Worm (Caenorhabditis elegans): Measurements from ENCODE around the gene let-858.

The let-858 gene

DNA sequence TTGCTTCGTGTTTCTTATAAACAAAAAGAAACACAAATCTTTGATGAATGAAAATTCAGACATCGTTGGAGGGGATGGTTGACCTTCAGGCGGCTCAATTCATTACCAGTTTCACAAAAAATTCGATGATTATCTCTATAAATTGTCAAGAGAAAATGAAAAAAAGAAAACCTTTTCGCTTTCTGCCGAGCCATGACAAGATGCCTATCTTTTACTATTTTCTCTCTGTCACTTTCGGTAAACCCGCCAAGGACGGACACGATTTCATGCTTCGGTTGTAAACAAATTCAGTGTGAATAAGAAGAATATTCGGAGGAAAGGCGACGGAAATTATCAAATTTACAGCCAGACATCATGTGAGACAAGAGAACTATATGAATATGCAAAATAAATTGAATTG, 1.5 kb upstream of the let-858 start (continued):
- no peak for TF ChIP-seq sox-4 (tag; optimal IDR thresholded peaks at IDR 0.05)
- no peak for TF ChIP-seq sup-37 (GFP tag; optimal IDR thresholded peaks at IDR 0.05)
- TF ChIP-seq vab-15 (tag; optimal IDR thresholded peaks at IDR 0.05) = no peak
- no peak for TF ChIP-seq ceh-88 (GFP tag; IDR thresholded peaks at IDR 0.05)
- TF ChIP-seq unc-30 (tag; optimal IDR thresholded peaks at IDR 0.05) = no peak
- TF ChIP-seq lin-15B (tag; optimal IDR thresholded peaks at IDR 0.05) = no peak
- peak; percentile 24 for TF ChIP-seq nhr-20 (tag; optimal IDR thresholded peaks at IDR 0.05)
- no peak for TF ChIP-seq pqm-1 (tag; optimal IDR thresholded peaks at IDR 0.05)
- no peak for TF ChIP-seq zip-4 (GFP tag; optimal IDR thresholded peaks at IDR 0.05)
- TF ChIP-seq snpc-4 (tag; optimal IDR thresholded peaks at IDR 0.05) = no peak
- TF ChIP-seq blmp-1 (tag; optimal IDR thresholded peaks at IDR 0.05) = peak; percentile 81
- TF ChIP-seq hlh-17 (GFP tag; optimal IDR thresholded peaks at IDR 0.05; ENCODE audit: borderline replicate concordance) = no peak
- no peak for TF ChIP-seq ztf-4 (tag; optimal IDR thresholded peaks at IDR 0.05)
- TF ChIP-seq mdl-1 (tag; optimal IDR thresholded peaks at IDR 0.05) = no peak
- no peak for TF ChIP-seq jun-1 (tag; optimal IDR thresholded peaks at IDR 0.05)
- no peak for TF ChIP-seq swsn-7 (tag; optimal IDR thresholded peaks at IDR 0.05)
- no peak for TF ChIP-seq fkh-4 (tag; optimal IDR thresholded peaks at IDR 0.05; ENCODE audit: borderline replicate concordance)
- no peak for TF ChIP-seq fos-1 (tag; optimal IDR thresholded peaks at IDR 0.05)
- TF ChIP-seq snu-23 (GFP tag; optimal IDR thresholded peaks at IDR 0.05) = peak; percentile 0
- no peak for TF ChIP-seq fkh-10 (GFP tag; optimal IDR thresholded peaks at IDR 0.05)
- TF ChIP-seq lin-13 (GFP tag; optimal IDR thresholded peaks at IDR 0.05) = no peak
- TF ChIP-seq lsy-2 (tag; optimal IDR thresholded peaks at IDR 0.05) = peak in 1 of 2 experiments; percentile 9
- no peak for TF ChIP-seq nhr-77 (tag; optimal IDR thresholded peaks at IDR 0.05)
- no peak for TF ChIP-seq lir-3 (tag; optimal IDR thresholded peaks at IDR 0.05; ENCODE audit: poor library complexity)
- TF ChIP-seq nhr-90 (tag; optimal IDR thresholded peaks at IDR 0.05; ENCODE audit: poor library complexity) = no peak
- TF ChIP-seq aha-1 (tag; optimal IDR thresholded peaks at IDR 0.05) = no peak
- no peak for TF ChIP-seq nhr-11 (tag; optimal IDR thresholded peaks at IDR 0.05)
- TF ChIP-seq dsc-1 (tag; optimal IDR thresholded peaks at IDR 0.05) = no peak
- no peak for TF ChIP-seq mab-9 (GFP tag; IDR thresholded peaks at IDR 0.05)
- TF ChIP-seq tbx-2 (tag; optimal IDR thresholded peaks at IDR 0.05) = no peak
- peak; percentile 73 for TF ChIP-seq lin-14 (GFP tag; optimal IDR thresholded peaks at IDR 0.05)
- TF ChIP-seq ama-1 (optimal IDR thresholded peaks at IDR 0.05) = no peak
- TF ChIP-seq Y116A8C.19 (tag; optimal IDR thresholded peaks at IDR 0.05; ENCODE audit: borderline replicate concordance) = no peak
- no peak for TF ChIP-seq elt-2 (tag; optimal IDR thresholded peaks at IDR 0.05)
- peak; percentile 19 for TF ChIP-seq nhr-71 (tag; optimal IDR thresholded peaks at IDR 0.05)
- TF ChIP-seq pax-3 (tag; optimal IDR thresholded peaks at IDR 0.05) = no peak
- TF ChIP-seq hpl-2 (GFP tag; optimal IDR thresholded peaks at IDR 0.05) = no peak
- no peak for TF ChIP-seq nhr-76 (tag; optimal IDR thresholded peaks at IDR 0.05)
- TF ChIP-seq egl-13 (tag; optimal IDR thresholded peaks at IDR 0.05) = no peak
- TF ChIP-seq C04F5.9 (tag; optimal IDR thresholded peaks at IDR 0.05) = no peak
- no peak for TF ChIP-seq ceh-82 (tag; optimal IDR thresholded peaks at IDR 0.05)
- TF ChIP-seq dpl-1 (GFP tag; optimal IDR thresholded peaks at IDR 0.05) = no peak
- TF ChIP-seq lin-39 (tag; optimal IDR thresholded peaks at IDR 0.05) = no peak
- TF ChIP-seq nhr-47 (tag; optimal IDR thresholded peaks at IDR 0.05) = no peak
- TF ChIP-seq unc-86 (tag; optimal IDR thresholded peaks at IDR 0.05) = no peak

DNA sequence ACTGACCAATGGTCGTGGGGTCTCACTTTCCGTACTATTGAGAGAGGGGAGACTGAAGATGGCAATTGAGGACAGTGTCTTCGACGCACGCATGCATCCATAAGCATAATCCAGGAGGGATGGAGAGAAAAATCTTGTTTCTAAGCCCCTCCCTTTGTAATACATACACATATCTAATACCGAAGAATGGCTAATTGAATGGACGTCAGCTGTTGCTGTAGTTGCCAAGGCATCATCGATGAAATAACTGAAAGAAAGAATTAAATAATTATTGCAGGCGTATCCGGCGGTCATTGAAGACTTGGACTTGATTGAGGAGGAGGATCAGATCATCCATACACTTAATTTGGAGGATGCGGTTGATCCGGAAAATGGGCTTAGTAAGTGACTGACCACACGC, 3.4 kb downstream of the let-858 start, which contains the start of gene F33A8.7:
F33A8.7 (minus strand) TSS at position 101 of the 400 bp plus-strand sequence.
- TF ChIP-seq ets-5 (GFP tag; IDR thresholded peaks at IDR 0.05) (no peak), elt-2 (tag; optimal IDR thresholded peaks at IDR 0.05) (no peak)
